Fruit fly (Drosophila melanogaster) whole organism, prepupa: ENCODE measurements around the gene Hipk.
A peak's percentile ranks its signal among the peaks of the same experiment; 100 is the strongest.

Source experiments
- CG15336 ChIP-seq: fragments of 200-800 bp; sonication (Bioruptor generic); IDR thresholded peaks from 2 replicates; pipeline ENCODE4 v1.3.6; 2022; ENCODE audit warnings: missing biosample characterization, missing genetic modification characterization
- CG3032 ChIP-seq: fragments of 200-800 bp; optimal IDR thresholded peaks from 2 replicates; lab custom pipeline; 2019; ENCODE audit warnings: missing biosample characterization, mild to moderate bottlenecking, missing genetic modification characterization, moderate library complexity
- CG8632 ChIP-seq: fragments of 200-800 bp; sonication (Bioruptor generic); optimal IDR thresholded peaks from 3 replicates; lab custom pipeline; 2016; ENCODE audit warnings: missing biosample characterization, missing genetic modification characterization
- Eip75B ChIP-seq: fragments of 200-800 bp; sonication (Bioruptor generic); optimal IDR thresholded peaks from 3 replicates; lab custom pipeline; 2016; ENCODE audit warnings: missing biosample characterization, missing genetic modification characterization
- Ets21C ChIP-seq: fragments of 200-800 bp; sonication (Bioruptor generic); optimal IDR thresholded peaks from 3 replicates; lab custom pipeline; 2016; ENCODE audit warnings: missing biosample characterization, missing genetic modification characterization
- Gug ChIP-seq: fragments of 200-800 bp; sonication (Bioruptor generic); IDR thresholded peaks from 2 replicates; pipeline ENCODE4 v1.3.6; 2022; ENCODE audit warnings: missing biosample characterization, missing genetic modification characterization
- Sox14 ChIP-seq: fragments of 200-800 bp; sonication (Bioruptor generic); optimal IDR thresholded peaks from 3 replicates; lab custom pipeline; 2016; ENCODE audit warnings: missing biosample characterization, missing genetic modification characterization
- pdm3 ChIP-seq: fragments of 200-800 bp; sonication (Bioruptor generic); optimal IDR thresholded peaks from 3 replicates; lab custom pipeline; 2016; ENCODE audit warnings: missing biosample characterization, missing genetic modification characterization
- salr ChIP-seq, 2 experiments: fragments of 200-800 bp; sonication (Bioruptor generic); optimal IDR thresholded peaks; 3 replicates each; lab custom pipeline; 2016 to 2018; ENCODE audit warnings: missing biosample characterization in 2 of 2, missing genetic modification characterization in 2 of 2, mild to moderate bottlenecking in 1 of 2

DNA sequence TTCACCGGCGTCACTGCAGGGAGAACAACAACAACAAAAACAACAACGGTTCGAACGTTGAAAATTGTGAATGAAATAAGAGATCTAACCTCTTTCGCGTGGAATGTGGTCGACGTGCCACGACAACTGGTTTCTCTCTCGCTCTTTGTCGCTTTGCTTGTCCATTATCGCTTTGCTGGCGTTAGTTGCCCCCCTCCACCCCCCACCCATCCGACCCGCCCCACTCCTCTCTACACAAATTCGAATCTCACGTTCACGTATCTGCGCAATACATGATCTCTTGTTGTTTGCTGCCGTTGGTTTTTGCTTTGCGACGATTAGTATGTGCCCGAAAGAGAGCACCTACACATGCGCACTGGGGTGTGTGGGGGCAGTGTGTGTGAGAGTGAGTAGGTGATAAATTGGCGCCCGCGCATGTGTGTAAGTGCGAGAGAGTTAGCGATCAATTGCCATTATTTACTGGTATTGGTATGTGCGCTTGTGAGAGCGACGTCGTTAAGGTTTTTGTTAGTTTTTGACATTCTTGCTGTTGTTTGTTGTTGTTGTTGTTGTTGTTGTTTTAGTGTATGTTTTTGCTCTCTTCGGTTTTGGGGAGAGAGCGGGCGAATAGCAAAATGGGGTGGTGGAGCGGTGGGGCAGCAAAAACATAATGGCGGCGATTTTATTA, 73.8 kb downstream of the Hipk start:
- TF ChIP-seq salr (GFP tag; optimal IDR thresholded peaks at IDR 0.05; lab: Kevin White, UChicago), result peak in 1 of 2 experiments; percentile 39
- no peak for TF ChIP-seq Eip75B (GFP tag; lab: Kevin White, UChicago)
- TF ChIP-seq pdm3 (GFP tag; lab: Kevin White, UChicago), result no peak
- no peak for TF ChIP-seq Ets21C (GFP tag; lab: Kevin White, UChicago)
- peak; percentile 65 for TF ChIP-seq CG15336 (GFP tag; lab: Robert Waterston, UW)
- no peak for TF ChIP-seq CG8632 (GFP tag; lab: Kevin White, UChicago)
- TF ChIP-seq CG3032 (tag; lab: Kevin White, UChicago), result no peak
- TF ChIP-seq Sox14 (GFP tag; lab: Kevin White, UChicago), result peak; percentile 25
- TF ChIP-seq Gug (GFP tag; lab: Robert Waterston, UW), result peak; percentile 57
